Worm (Caenorhabditis elegans) whole organism, early embryonic: ENCODE measurements around the gene T24C2.3.

ENCODE experiments used
- B0310.2 ChIP-seq: sonication (generic microtip); optimal IDR thresholded peaks from 2 replicates; lab custom pipeline; 2016; ENCODE audit warnings: mild to moderate bottlenecking, missing genetic modification characterization, missing compliant biosample characterization
- aly-1 ChIP-seq: sonication (generic microtip); optimal IDR thresholded peaks from 2 replicates; lab custom pipeline; 2016; ENCODE audit warnings: missing genetic modification characterization, missing compliant biosample characterization
- ama-1 ChIP-seq: fragments of 150-350 bp; optimal IDR thresholded peaks from 2 replicates; lab custom pipeline; 2014
- ceh-13 ChIP-seq: fragments of 200-800 bp; sonication (Bioruptor generic); optimal IDR thresholded peaks from 2 replicates; lab custom pipeline; 2018; ENCODE audit warnings: mild to moderate bottlenecking, missing genetic modification characterization, missing compliant biosample characterization
- ceh-36 ChIP-seq: sonication (generic microtip); optimal IDR thresholded peaks from 2 replicates; lab custom pipeline; 2016; ENCODE audit warnings: missing genetic modification characterization, inconsistent platforms, missing compliant biosample characterization
- ets-7 ChIP-seq: sonication (generic microtip); optimal IDR thresholded peaks from 2 replicates; lab custom pipeline; 2016; ENCODE audit warnings: missing genotype, missing genetic modification characterization, missing compliant biosample characterization
- flt-1 ChIP-seq: fragments of 200-800 bp; sonication (Bioruptor generic); IDR thresholded peaks from 2 replicates; pipeline ENCODE4 v1.3.6; 2022; ENCODE audit warnings: missing genetic modification characterization, missing compliant biosample characterization
- hmg-4 ChIP-seq: fragments of 200-800 bp; sonication (Bioruptor generic); optimal IDR thresholded peaks from 2 replicates; lab custom pipeline; 2018; ENCODE audit warnings: mild to moderate bottlenecking, missing genetic modification characterization, missing compliant biosample characterization
- hnd-1 ChIP-seq: sonication (generic microtip); optimal IDR thresholded peaks from 2 replicates; lab custom pipeline; 2016; ENCODE audit warnings: missing genetic modification characterization, missing compliant biosample characterization
- pes-1 ChIP-seq: fragments of 200-800 bp; sonication (Bioruptor generic); IDR thresholded peaks from 2 replicates; pipeline ENCODE4 v1.3.6; 2022; ENCODE audit warnings: missing genetic modification reagents, missing genetic modification characterization, missing compliant biosample characterization
- scrt-1 ChIP-seq: fragments of 200-800 bp; sonication (Bioruptor generic); IDR thresholded peaks from 2 replicates; pipeline ENCODE4 v1.3.6; 2022; ENCODE audit warnings: missing genetic modification characterization, missing compliant biosample characterization
- sea-1 ChIP-seq: fragments of 200-800 bp; sonication (Bioruptor generic); conservative IDR thresholded peaks from 2 replicates; pipeline ENCODE4 v1.3.6; 2022; ENCODE audit warnings: missing genetic modification characterization, missing compliant biosample characterization

DNA sequence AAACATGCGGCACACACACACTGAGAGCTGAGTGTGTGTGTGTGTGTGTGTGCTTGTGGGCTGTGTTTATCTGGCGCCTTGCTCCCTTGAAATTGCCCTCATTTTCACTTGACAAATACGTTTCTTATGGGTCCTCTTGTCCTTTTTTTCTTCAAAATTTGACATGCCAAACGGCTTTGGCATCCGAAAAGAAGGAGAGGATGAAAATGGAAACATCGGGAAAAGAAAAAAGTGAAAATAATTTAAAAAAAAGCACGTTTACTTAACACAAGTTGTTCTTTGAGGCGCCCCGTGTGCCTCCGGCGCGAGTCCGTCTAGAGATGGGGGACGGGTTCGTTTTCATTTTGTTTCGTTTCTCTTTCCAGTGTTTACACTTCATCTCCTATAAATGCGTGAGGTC is 48.2 kb upstream of the T24C2.3 start:
- TF ChIP-seq sea-1 (GFP tag; lab: Robert Waterston, UW) (no peak), ama-1 (lab: Kevin White, UChicago) (no peak), flt-1 (GFP tag; lab: Robert Waterston, UW) (no peak), aly-1 (tag; lab: Kevin White, UChicago) (no peak), ceh-36 (tag; lab: Kevin White, UChicago) (no peak), ets-7 (tag; lab: Kevin White, UChicago) (no peak), B0310.2 (tag; lab: Kevin White, UChicago) (no peak), hnd-1 (no peak), hmg-4 (no peak), pes-1 (GFP tag; lab: Robert Waterston, UW) (no peak), ceh-13 (no peak), scrt-1 (GFP tag; lab: Robert Waterston, UW) (no peak)
